Worm (Caenorhabditis elegans): ENCODE results near the gene Y56A3A.41.

Gene Y56A3A.41

ce11 chrIII:11869231-11869912 lies 23.5 kb downstream of the Y56A3A.41 start, which contains the start of gene taf-12:
Gene taf-12, minus strand, starts transcription at chrIII:11869281.
- TF ChIP-seq unc-62 (GFP tag; optimal IDR thresholded peaks at IDR 0.05): no peak

DNA sequence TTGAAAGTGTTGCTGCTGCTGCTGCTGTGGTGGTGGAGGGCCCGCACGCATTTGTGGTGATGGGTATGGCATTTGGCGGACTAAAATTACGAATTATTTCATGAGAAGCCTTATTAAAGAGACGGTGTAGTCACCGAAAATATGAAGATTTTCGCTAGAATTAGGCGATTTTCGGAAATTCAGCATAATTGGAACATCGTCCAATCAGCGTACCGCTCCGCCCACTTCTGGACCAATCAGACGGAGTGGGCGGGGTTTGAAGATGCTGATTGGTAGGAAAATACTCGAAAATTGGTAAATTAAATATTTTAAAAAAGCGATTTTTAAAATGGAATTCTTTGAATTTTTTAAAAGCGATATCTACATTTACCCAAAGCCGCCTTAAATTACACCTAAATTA lies 26.7 kb downstream of the Y56A3A.41 start:
- no peak for TF ChIP-seq unc-62 (GFP tag; optimal IDR thresholded peaks at IDR 0.05)

- TF ChIP-seq unc-62 (GFP tag; optimal IDR thresholded peaks at IDR 0.05): no peak
These were observed 30.7 kb downstream of the Y56A3A.41 start, which contains the start of gene Y56A3A.2 for ce11 chrIII:11862149-11862548. Gene Y56A3A.2, minus strand, starts transcription at chrIII:11862249.

DNA sequence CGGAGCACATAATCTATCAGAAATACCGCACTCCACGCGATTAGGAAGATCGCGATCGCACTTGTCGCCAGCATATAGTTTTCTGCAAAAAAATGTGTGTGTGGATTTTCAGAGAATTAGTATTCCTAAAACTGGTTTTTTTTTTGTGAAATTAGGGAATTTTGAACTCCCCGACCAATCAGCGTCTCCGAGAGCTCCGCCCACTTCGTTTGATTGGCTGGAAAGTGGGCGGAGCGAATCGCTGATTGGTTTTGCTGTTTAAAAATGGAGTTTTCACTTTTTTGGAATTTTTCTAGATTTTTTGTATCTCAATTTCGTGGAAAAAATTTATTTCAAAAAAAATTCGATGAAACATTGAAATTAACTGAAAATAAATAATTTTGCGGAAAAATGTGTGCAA lies 31.7 kb downstream of the Y56A3A.41 start:
- TF ChIP-seq unc-62 (GFP tag; optimal IDR thresholded peaks at IDR 0.05): no peak

DNA sequence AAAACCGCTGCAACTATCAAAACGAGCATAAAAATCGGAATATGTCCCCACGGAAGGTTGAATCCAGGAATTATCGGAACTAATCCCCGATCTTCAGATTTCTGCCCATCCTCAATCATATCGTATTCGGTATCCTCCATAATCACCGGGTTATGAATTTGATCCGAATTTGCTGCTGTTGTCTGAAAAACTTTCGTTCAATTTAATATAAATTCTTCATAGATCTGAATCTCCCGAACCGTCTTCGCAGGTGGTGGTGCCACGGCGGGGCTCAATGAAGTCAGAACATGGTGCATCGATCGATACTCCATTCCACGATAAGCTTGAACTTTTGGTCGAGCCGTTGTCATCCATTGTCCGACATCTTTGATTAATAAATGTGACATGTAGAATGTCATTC lies 36.0 kb downstream of the Y56A3A.41 start:
- TF ChIP-seq unc-62 (GFP tag; optimal IDR thresholded peaks at IDR 0.05): no peak

- no peak for TF ChIP-seq unc-62 (GFP tag; optimal IDR thresholded peaks at IDR 0.05)
These were observed 39.3 kb downstream of the Y56A3A.41 start for ce11 chrIII:11853533-11853932.

- TF ChIP-seq unc-62 (GFP tag; optimal IDR thresholded peaks at IDR 0.05): no peak
These were observed 43.2 kb downstream of the Y56A3A.41 start for ce11 chrIII:11849590-11849989.

- no peak for TF ChIP-seq unc-62 (GFP tag; optimal IDR thresholded peaks at IDR 0.05)
These were observed 44.5 kb downstream of the Y56A3A.41 start for ce11 chrIII:11848317-11848716.

- TF ChIP-seq unc-62 (GFP tag; optimal IDR thresholded peaks at IDR 0.05): no peak
These were observed 45.1 kb downstream of the Y56A3A.41 start, which contains the start of gene mif-1 for ce11 chrIII:11847658-11848202. Gene mif-1, plus strand, starts transcription at chrIII:11848152.

DNA sequence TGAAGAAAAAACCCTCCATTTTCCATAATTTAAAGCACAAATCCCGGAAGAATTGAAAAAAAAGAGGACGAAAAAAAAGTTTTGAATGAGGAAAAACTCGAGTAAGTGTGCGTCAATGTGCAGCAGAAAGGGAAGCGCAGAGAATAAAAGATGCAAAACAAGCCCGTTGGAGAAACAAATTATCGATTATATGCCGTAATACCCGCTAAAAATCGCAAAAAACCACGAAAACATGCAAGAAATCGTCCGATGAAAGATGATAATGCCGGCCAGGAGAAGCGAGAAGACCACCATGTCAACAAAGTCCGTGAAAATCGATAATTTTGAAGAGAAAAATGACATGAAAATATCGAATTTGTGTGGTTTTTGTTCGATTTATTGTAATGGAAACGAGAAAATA lies 45.8 kb downstream of the Y56A3A.41 start:
- no peak for TF ChIP-seq unc-62 (GFP tag; optimal IDR thresholded peaks at IDR 0.05)

ce11 chrIII:11846365-11846764 lies 46.5 kb downstream of the Y56A3A.41 start, which contains the start of gene ntl-3:
Gene ntl-3, minus strand, starts transcription at chrIII:11846465.
- TF ChIP-seq unc-62 (GFP tag; optimal IDR thresholded peaks at IDR 0.05): no peak

DNA sequence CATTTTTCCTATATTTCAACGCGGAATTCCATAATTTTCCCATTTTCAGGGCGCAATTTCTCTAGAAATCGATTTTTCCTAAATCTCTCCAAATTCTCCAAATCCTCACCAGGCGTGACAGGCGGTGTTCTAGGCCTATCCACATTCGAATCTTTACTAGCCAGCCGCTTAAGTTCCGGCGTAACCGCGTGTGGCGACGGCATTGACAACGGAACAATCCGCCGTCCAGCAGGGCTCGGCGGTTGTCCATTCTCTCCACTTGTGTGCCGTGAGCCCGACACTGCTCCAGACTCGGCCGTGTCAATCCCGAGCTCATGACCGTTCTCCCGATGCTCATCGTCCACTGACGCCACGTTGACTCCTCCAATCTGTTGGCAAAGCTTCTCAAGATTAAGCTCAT lies 49.8 kb downstream of the Y56A3A.41 start:
- TF ChIP-seq unc-62 (GFP tag; optimal IDR thresholded peaks at IDR 0.05): no peak

Measured in whole organism, dauer.